Worm (Caenorhabditis elegans): ENCODE results near the gene C34E10.10.

The C34E10.10 gene

DNA sequence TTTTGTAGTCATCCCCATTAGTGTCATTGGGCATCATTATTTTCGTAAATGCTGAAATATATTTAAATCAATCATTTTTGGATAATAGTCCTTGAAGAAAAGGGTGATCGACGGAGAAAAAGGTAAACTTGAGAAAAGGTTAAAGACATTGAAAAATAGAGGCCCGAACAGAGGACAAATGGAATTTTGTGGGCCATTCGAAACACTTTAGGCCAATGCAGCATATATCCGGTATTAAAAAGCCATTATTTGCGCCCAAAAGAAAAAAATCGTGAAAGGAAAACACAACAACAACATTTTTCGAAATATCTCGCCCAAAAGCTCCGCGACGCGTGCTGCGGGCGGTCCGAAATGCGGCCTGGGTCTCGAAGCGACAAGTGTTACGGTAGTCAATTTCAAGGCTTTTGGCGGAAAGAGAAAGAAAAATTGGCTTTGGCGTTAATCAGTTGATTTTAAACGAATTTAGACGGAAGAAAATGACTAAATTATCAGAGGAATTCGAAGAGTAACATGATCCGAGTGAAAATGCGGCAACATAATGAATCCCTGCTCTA, 20.7 kb downstream of the C34E10.10 start, which contains the start of gene morc-1:
TSS of gene morc-1 (minus strand) at position 51 of the 554 bp plus-strand sequence.
- no peak for TF ChIP-seq unc-62 (GFP tag; optimal IDR thresholded peaks at IDR 0.05)

DNA sequence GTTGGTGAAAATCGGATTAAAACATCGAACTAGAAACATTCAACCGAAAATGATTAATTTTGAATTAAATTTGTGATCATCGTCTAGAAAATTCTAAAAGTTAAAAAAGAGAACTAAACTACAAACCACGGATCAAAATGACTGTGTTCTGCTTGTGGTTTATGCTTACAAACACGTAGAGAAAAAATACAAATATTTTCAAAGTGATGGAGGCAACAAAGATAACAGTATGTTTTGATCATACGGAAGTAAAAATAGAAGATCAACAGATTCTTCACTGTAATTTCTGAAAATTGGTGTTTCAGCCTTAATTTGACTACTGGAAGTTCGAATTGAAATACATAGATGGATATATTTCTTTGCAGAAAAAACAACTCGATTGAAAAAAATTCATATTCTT, 24.4 kb downstream of the C34E10.10 start:
- TF ChIP-seq unc-62 (GFP tag; optimal IDR thresholded peaks at IDR 0.05): no peak

DNA sequence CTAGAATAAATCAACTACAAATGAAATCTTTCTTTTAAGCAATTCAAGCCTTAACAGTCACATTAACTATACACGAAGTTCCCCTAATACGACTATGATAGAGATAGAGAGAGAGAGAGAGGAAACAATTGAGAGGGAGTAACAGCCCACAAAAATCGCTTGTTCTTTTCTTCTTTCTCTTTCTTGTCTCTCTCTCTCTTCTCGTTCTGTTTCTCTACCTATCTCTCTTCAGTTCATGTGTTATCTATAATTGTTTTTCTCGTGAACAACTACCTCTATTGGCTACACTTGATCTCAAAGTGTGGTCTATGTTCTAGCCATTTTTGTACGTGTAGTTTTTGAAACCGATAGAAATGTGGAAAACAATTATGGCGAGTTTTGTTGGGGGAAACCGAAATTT, 25.0 kb downstream of the C34E10.10 start:
- TF ChIP-seq unc-62 (GFP tag; optimal IDR thresholded peaks at IDR 0.05): no peak

DNA sequence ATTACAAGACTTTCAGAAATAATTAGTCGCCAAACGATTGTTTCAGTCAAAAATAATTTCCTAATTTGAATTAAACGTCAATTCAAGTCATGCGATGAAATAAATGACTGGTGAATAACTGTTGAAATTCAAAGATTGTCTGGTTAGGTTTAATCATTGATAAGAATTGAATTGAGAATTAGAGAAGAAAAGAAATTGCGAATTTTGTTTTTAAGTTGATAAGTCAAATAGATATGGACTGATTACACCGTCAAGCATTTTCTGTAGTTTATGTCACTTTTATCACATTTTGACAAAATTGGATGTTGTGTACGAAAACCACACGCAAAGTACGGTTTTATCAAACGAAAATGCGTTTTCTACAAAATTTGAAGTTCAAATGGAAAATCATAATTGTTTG, 26.4 kb downstream of the C34E10.10 start:
- TF ChIP-seq unc-62 (GFP tag; optimal IDR thresholded peaks at IDR 0.05): no peak

DNA sequence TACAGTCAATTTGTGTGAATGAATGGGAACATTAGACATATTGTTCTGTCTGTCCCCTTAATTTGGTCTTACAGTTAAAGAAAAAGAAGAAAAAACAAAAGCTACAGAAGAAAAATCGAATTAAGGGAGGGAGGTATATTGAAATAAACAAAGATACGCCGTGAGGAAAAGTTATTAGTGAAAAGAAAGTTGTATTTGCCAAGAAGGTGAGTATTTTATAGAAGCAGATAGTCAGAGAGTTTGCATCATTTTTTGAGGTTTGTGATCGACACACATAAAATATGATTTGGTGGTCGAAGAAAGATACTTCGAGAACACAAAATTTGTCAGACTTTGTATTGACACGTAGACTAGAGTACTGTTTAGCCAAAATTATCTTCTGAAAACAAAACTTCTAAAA, 27.3 kb downstream of the C34E10.10 start:
- no peak for TF ChIP-seq unc-62 (GFP tag; optimal IDR thresholded peaks at IDR 0.05)

DNA sequence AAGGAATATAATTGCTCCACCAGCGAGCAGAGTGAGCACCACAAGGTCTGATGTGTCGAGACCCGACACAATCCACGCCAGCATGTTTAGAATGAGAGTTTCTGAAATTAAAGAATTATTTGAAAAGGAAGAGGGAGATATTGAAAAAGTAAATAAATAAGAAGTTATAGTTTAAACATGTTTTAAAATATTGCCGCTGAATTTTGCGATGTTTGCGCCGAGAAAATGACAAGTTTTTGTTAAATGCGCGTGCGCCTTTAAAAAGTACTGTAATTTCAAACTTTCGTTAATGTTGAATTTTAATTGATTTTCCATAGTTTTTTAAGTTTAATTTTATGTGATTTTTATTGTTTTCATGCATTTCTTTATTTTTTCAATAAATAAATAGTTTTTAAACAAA, 28.1 kb downstream of the C34E10.10 start, which contains the start of gene emb-8:
TSS of gene emb-8 (minus strand) at position 101 of the 400 bp plus-strand sequence.
- TF ChIP-seq unc-62 (GFP tag; optimal IDR thresholded peaks at IDR 0.05): no peak

DNA sequence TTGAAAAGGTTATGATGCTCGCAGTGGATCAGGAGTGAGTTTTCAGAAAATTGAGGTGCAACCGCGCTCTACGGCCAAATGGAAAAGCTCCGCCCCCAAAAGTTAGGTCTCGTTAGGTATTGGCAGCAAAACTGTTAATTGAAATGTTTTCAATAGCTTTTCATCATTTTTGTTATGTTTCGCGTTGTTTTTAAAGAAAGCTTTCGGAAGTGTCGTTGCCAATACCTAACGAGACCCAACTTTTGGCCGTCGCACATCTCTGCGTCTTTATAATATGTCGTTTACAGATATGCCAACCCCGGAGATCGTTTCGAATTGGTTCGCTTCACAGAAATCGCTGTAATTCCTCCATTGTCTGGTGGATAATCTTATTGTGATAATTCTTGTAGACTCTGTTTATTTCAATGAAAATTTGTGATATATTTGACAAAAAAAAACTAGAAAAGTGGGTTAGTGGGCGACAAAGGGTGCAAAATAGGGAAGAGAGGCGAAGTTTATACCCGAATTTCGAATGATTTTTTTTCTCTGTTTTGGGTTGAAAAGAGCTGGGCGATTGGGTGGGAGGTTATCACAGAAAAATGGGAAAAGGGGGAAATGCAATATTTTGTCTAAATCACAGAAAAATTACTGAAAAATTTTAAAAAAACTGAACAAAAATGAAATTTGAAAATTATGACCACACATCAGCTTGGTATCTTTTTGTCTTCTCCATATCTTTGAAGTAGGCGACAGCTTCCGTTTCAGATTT, 31.2 kb downstream of the C34E10.10 start:
- no peak for TF ChIP-seq unc-62 (GFP tag; optimal IDR thresholded peaks at IDR 0.05)

DNA sequence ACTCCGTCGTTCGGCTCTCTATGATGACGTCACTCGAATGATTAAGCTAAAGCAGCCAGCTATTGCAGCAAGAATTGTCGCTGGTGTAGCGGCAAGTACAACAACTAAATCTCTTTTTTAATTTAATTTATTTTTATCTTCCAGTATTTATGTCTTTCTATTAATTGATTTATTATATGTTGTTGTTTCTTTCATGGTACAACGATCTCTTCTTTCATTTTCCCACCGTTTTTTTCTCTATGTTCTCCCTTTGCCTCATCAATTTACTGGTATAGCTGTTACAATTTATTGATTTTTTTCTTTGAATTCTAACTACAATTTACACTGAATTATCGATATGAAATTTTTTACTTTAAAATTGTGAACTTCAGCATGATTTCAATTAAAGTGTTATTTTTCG, 32.0 kb downstream of the C34E10.10 start, which contains the start of gene moc-6:
TSS of gene moc-6 (plus strand) at position 301 of the 400 bp plus-strand sequence.
- TF ChIP-seq unc-62 (GFP tag; optimal IDR thresholded peaks at IDR 0.05): no peak

DNA sequence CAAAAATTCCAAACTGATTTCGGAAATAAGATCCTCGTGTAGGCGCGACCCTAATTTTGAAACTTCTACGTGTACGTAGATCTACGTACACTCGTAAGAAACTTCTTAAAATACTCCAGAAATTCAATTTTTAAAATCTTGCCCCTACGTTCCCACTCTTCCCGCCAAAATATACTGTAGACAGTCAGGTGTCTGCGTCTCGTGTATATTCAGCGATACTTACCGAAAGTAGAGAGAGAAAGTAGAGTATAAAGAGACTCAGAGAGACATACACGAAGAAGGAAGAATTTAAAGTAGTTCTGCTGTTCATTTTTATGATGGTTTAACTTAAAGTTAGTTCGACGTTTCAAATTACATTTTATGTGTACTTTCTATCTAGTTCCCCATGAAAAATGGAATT, 34.4 kb downstream of the C34E10.10 start:
- TF ChIP-seq unc-62 (GFP tag; optimal IDR thresholded peaks at IDR 0.05): no peak

DNA sequence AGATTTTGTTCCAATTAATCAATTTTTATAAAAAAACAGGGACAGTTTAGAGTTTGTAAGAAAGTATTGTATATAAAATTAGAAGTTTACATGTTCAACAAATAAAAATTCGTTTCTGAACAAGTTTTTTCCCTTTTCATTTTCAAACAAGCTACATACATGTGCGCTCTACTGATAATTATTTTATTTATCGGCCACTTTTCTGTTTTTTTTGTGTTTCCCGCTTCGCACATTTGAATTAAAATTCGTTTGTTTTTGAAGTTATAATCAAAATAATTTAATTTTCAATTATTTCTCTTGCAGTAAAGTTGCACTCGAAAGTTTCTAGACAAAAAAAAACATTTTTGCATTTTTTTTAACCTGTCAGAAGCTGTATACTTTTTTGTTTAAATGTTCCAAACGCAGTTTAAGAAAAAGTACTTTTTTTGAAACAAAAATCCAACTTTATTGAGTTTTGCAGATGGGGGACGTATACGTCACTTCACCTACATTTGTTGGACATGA, 37.0 kb downstream of the C34E10.10 start, which contains the start of gene hira-1:
TSS of gene hira-1 (plus strand) at position 454 of the 504 bp plus-strand sequence.
- no peak for TF ChIP-seq unc-62 (GFP tag; optimal IDR thresholded peaks at IDR 0.05)

DNA sequence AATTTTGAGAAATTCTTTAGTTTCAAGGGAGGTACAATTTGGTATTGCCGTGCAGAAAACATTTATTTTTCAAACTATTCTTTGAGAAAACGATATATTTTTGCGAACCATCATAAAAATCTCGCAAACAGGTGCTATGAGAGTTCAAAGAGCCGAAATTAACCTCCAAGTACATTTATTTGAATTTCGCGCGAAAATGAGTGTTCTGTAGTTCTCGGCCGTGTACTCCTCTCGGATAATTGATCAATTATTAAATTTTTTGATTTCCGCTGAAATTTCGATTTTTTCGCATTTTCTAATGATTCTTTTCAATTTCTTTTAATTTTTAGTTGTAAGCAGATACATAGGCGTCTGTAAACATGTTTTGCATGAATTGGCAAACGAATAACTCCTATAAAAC, 37.5 kb downstream of the C34E10.10 start:
- no peak for TF ChIP-seq unc-62 (GFP tag; optimal IDR thresholded peaks at IDR 0.05)

DNA sequence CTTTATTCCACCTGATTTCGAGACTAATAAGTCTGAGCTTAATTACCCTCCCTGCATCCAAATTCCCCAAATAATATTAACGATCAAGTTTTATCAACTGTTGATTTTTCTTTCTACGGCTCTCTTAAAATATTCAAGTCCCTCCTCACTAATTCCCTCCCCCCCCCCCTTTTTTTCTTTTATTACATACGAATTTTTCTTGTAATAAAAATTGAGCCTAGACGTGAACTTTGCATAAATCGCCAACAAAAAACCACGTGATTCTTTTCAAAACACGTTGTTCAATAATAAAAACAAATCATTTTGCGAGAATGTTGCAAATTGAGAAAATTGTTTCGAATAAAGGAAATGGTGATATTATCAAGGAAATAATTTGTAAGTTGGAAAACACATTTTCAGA, 39.3 kb downstream of the C34E10.10 start, which contains the start of gene K10D2.8:
TSS of gene K10D2.8 (plus strand) at position 301 of the 400 bp plus-strand sequence.
- TF ChIP-seq unc-62 (GFP tag; optimal IDR thresholded peaks at IDR 0.05): no peak

DNA sequence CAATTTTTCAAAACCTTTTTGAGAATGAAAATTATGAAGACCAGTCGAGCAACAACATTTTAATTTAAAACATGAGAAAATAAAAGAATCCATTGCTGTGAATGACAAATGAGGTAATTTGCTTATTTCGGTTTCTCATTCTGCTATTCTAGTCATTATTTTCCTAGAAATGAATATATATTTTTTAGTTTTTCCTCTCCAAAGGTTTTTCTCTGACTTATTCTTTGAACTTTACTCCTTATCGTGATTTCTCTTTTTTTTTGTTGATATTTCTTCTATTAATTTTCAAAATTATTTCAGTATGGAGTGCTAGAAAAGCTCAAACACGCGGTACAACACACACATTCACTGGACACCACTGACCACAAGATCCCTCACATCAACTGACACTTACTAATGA, 42.1 kb downstream of the C34E10.10 start, which contains the start of gene pup-2:
TSS of gene pup-2 (plus strand) at position 301 of the 400 bp plus-strand sequence.
- TF ChIP-seq unc-62 (GFP tag; optimal IDR thresholded peaks at IDR 0.05): no peak

DNA sequence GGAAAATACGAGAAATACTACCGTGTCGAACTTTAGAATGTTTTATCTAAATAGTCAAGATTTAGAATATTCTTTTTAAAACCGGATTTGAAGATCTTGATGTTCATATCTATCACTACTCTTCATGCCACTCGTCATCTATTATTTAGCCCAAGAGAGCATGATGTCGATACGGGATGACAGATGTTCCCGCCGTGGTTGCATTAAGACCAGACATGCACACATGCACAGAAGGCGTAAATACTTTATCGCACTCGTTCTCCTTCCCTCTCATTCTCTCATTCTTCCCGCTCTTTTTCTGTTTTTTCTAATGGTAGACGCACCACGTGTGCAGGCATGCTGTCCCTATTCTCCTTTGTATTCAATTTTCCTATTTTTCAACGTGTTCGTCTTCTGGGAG, 44.3 kb downstream of the C34E10.10 start:
- TF ChIP-seq unc-62 (GFP tag; optimal IDR thresholded peaks at IDR 0.05): no peak

DNA sequence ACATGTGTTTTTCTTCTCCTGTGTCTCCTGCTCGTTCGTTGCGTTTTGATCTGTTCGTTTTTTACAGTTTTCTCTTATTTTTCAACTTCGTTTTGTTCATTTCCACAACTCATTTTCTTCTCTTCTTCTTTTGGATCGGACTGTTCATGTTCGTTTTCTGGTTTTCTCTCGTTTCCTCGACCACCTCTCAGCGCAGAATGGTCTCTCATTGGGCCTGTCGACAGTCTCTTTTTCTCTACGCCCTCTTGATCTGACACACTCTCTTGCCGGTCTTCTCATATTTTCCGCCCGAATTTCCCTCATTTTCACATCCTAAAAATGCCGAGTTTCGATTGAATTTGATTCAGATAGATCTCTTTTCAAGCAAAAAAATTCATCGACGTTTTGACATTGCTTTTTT, 46.0 kb downstream of the C34E10.10 start:
- no peak for TF ChIP-seq unc-62 (GFP tag; optimal IDR thresholded peaks at IDR 0.05)

DNA sequence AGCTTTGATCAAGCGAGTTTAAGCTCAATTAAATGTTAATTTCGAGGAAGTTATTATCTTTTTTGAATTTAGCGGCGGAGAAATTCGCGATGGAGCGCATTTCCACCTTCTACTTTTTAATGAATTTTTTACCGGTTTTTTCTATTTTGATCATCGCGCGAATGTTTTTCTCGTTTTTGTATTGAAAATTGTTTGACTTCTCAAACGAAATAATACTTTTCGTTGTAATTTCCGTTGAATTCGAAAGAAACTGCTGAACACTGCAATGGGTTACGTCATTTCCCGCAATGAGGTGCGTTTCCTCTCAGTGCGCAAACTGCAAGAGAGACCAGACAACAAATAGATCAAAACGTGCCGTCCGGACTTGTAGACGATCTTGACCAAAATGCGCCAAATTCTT, 46.5 kb downstream of the C34E10.10 start:
- no peak for TF ChIP-seq unc-62 (GFP tag; optimal IDR thresholded peaks at IDR 0.05)

DNA sequence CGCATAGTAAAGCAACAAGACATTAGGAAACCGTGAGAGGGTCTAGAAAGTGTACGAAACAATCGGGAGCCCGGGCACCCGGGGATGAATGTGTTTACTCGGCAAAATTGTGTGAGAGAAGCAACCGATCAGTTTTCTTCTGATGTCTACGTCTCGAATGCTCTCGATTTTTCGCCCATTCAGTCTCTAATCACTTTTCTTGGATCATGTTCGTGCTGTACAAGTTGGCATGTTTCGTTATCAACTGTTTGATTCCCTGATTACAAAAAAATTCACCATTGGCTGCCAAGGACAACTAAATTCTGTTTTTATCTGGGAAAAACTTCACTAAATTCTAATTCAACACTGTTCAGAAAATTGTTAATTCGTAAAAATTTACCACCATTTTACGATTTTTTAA, 47.1 kb downstream of the C34E10.10 start:
- TF ChIP-seq unc-62 (GFP tag; optimal IDR thresholded peaks at IDR 0.05): no peak

All from whole organism, dauer.